Worm (Caenorhabditis elegans): ENCODE measurements around the gene ZK666.11.

DNA sequence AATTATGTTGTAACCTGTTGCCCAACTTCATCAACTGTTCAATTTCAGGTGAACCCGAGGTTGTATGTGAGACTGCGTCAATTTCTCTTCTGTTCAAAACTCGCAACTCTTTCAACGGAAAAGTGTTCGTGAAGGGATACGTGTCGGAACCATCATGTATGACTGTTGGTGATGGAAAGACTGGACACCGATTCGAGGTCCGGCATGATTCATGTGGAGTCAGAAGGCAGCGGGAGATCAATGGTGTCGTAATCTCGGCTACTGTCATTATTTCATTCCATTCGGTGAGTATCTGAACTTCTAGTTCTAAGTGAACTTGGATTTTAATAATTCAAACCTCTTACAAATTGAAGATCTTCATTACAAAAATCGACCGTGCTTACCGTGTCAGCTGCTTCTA is 44.5 kb upstream of the ZK666.11 start:
- TF ChIP-seq him-1 (tag; optimal IDR thresholded peaks at IDR 0.05) (no peak), W03F9.2 (tag; optimal IDR thresholded peaks at IDR 0.05) (no peak), dao-5 (tag; optimal IDR thresholded peaks at IDR 0.05) (no peak)

Measured in whole organism, L4/young adult.